Worm (Caenorhabditis elegans) whole organism, midembryonic: ENCODE data around the gene unc-6.
A peak's percentile ranks its signal among the peaks of the same experiment; 100 is the strongest.

Experiments used
- T22C8.4 ChIP-seq: fragments of 200-800 bp; sonication (Bioruptor generic); IDR thresholded peaks from 2 replicates; pipeline ENCODE4 v1.3.6; 2022; ENCODE audit warnings: missing genetic modification characterization, missing compliant biosample characterization
- cog-1 ChIP-seq: sonication (generic microtip); optimal IDR thresholded peaks from 2 replicates; lab custom pipeline; 2016; ENCODE audit warnings: missing genetic modification characterization, missing compliant biosample characterization
- flt-1 ChIP-seq: fragments of 200-800 bp; sonication (Bioruptor generic); IDR thresholded peaks from 2 replicates; pipeline ENCODE4 v1.3.6; 2022; ENCODE audit warnings: missing genetic modification characterization, missing compliant biosample characterization
- klf-2 ChIP-seq: fragments of 200-800 bp; sonication (Bioruptor generic); conservative IDR thresholded peaks from 2 replicates; pipeline ENCODE4 v1.3.6; 2022; ENCODE audit warnings: missing genetic modification reagents, missing genetic modification characterization, missing compliant biosample characterization
- med-1 ChIP-seq: sonication (generic microtip); optimal IDR thresholded peaks from 2 replicates; lab custom pipeline; 2017; ENCODE audit warnings: missing genetic modification characterization, mild to moderate bottlenecking, missing compliant biosample characterization, antibody characterized with exemption, missing genetic modification reagents; ENCODE audit not compliant: insufficient read depth
- ref-1 ChIP-seq: fragments of 200-800 bp; sonication (Bioruptor generic); conservative IDR thresholded peaks from 2 replicates; pipeline ENCODE4 v1.3.6; 2022; ENCODE audit warnings: missing genetic modification reagents, missing genetic modification characterization, missing compliant biosample characterization
- tab-1 ChIP-seq: fragments of 200-800 bp; sonication (Bioruptor generic); IDR thresholded peaks from 2 replicates; pipeline ENCODE4 v1.3.6; 2022; ENCODE audit warnings: missing genetic modification characterization, missing compliant biosample characterization
- ztf-23 ChIP-seq: fragments of 200-800 bp; sonication (Bioruptor generic); IDR thresholded peaks from 2 replicates; pipeline ENCODE4 v1.3.6; 2022; ENCODE audit warnings: missing genetic modification reagents, missing genetic modification characterization, missing compliant biosample characterization
- ztf-29 ChIP-seq: fragments of 200-800 bp; sonication (Bioruptor generic); IDR thresholded peaks from 2 replicates; pipeline ENCODE4 v1.3.6; 2022; ENCODE audit warnings: missing genetic modification reagents, missing genetic modification characterization, missing compliant biosample characterization

unc-6 gene

ce11 chrX:6888208-6888607 is 1.3 kb upstream of the unc-6 start:
- TF ChIP-seq ztf-23 (GFP tag; lab: Robert Waterston, UW) (no peak), cog-1 (no peak), klf-2 (no peak), ref-1 (GFP tag; lab: Robert Waterston, UW) (no peak), ztf-29 (GFP tag; lab: Robert Waterston, UW) (no peak), tab-1 (no peak), T22C8.4 (GFP tag; lab: Robert Waterston, UW) (no peak), med-1 (GFP tag; lab: Kevin White, UChicago) (no peak), flt-1 (GFP tag; lab: Robert Waterston, UW) (no peak)

ce11 chrX:6893074-6893473 is 3.6 kb downstream of the unc-6 start:
- TF ChIP-seq ref-1 (GFP tag; lab: Robert Waterston, UW) (no peak), flt-1 (GFP tag; lab: Robert Waterston, UW) (no peak), cog-1 (no peak), klf-2 (no peak), T22C8.4 (GFP tag; lab: Robert Waterston, UW) (no peak), ztf-29 (GFP tag; lab: Robert Waterston, UW) (no peak), tab-1 (no peak), ztf-23 (GFP tag; lab: Robert Waterston, UW) (no peak), med-1 (GFP tag; lab: Kevin White, UChicago) (no peak)

DNA sequence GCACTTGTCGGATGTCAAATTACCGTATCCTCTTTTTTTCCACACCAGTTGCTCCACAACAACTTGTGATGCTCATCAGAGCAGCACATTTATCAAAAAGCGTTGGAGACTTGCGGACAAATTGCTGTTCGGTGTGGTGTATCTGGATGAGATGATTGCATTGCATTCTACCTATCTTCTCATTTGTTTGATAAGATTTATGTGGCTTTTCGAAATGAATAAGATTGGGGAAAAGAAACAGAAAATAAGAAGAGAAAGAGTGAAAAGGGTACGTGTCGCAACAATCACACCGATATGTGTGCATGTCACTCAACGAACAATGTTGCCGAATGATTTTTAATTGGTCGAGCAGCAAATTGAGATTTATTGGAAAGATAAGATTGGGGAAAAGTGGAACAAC is 4.6 kb downstream of the unc-6 start:
- TF ChIP-seq tab-1 (no peak), ref-1 (GFP tag; lab: Robert Waterston, UW) (no peak), klf-2 (no peak), T22C8.4 (GFP tag; lab: Robert Waterston, UW) (no peak), cog-1 (no peak), ztf-23 (GFP tag; lab: Robert Waterston, UW) (no peak), ztf-29 (GFP tag; lab: Robert Waterston, UW) (no peak), flt-1 (GFP tag; lab: Robert Waterston, UW) (no peak), med-1 (GFP tag; lab: Kevin White, UChicago) (no peak)

DNA sequence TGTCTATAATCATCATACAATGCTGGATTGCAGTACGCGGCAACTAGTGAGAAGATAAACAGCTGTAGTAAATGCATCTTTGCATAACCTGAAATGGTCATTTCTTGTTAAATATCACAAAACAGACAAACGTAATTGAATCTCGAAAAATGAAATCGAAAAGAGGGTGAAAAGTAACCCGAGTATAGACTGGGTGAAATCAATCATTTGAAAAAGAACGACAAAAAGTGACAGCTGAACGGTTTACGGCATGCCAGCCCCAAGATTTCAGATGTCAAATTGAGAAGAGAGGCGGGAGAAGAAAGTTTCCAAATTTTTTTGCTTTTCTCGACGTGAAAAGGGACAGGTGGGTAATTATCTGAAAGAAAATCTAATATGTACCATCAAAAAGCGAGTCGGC is 10.4 kb downstream of the unc-6 start, which contains the start of gene F14B8.4:
Gene F14B8.4 (minus strand): TSS at position 101 of the 400 bp plus-strand sequence.
- TF ChIP-seq tab-1 = no peak
- no peak for TF ChIP-seq med-1 (GFP tag; lab: Kevin White, UChicago)
- TF ChIP-seq T22C8.4 (GFP tag; lab: Robert Waterston, UW) = no peak

DNA sequence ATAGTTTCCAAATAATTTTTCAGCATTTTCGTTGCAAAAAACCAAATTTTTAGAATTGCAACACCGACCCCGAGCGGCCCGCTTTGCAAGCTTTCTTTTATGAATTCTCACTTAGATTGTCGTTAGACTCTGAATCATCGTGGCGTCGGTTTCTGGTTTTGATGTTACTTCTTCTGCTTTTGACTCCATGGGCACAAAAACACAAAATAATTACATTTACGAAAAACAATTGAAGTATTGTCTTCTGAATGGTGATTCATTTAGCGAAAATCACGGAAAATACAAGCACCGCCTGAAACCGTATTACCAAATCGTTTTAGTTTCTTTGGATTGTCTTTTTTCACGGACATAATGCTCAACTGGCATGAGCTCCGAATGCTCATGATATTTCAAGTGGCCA is 11.6 kb downstream of the unc-6 start, which contains the start of gene pes-23:
Gene pes-23 (plus strand): TSS at position 301 of the 400 bp plus-strand sequence.
- TF ChIP-seq tab-1 (no peak), flt-1 (GFP tag; lab: Robert Waterston, UW) (no peak), cog-1 (no peak), ztf-23 (GFP tag; lab: Robert Waterston, UW) (no peak), med-1 (GFP tag; lab: Kevin White, UChicago) (no peak), T22C8.4 (GFP tag; lab: Robert Waterston, UW) (no peak)

- TF ChIP-seq T22C8.4 (GFP tag; lab: Robert Waterston, UW) (no peak; the same call in none of the 2 replicates), ztf-23 (GFP tag; lab: Robert Waterston, UW) (peak; percentile 90), ref-1 (GFP tag; lab: Robert Waterston, UW) (peak; percentile 66; the same call in 1 of the 2 replicates), cog-1 (peak; percentile 49), tab-1 (peak; percentile 82), ztf-29 (GFP tag; lab: Robert Waterston, UW) (no peak; the same call in 1 of the 2 replicates), klf-2 (peak; percentile 85), med-1 (GFP tag; lab: Kevin White, UChicago) (peak; percentile 19), flt-1 (GFP tag; lab: Robert Waterston, UW) (peak; percentile 90)
Observed at ce11 chrX:6902958-6903357, 13.5 kb downstream of the unc-6 start.

DNA sequence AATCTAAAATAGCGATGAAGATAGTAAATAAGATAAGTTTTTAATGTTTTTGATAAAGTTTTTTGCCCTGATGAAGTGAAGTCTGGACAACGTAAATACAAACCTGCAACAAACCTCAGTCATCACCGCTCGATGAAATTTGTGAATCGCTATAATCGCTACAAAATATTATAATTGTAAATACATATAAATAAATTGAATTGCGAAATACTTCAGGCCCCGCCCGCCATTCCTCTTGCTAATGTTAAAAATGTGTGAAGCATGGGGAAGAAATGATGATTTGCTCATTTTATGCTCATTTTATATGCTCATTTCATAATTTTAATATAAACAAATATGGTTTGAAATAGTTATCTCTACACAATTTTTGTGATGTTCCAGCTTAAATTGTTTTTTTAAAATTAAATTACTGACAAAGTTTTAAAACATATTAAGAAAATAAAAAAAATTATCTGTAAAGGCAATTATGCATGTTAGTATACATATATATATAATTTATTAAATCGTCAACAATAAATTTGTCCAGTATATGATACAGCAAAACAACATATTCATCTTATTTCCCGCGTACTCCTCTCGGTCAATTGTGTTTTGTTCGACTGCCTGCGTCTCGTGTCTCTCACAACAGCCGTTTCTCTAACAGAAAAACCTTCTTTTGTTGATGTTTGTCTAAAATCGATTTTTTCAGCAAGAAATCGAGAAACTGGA is 14.7 kb downstream of the unc-6 start, which contains the start of gene sid-5:
Gene sid-5 (plus strand): TSS at position 658 of the 708 bp plus-strand sequence.
- no peak for TF ChIP-seq klf-2
- no peak for TF ChIP-seq med-1 (GFP tag; lab: Kevin White, UChicago)
- no peak for TF ChIP-seq cog-1
- TF ChIP-seq ztf-29 (GFP tag; lab: Robert Waterston, UW) = no peak
- TF ChIP-seq flt-1 (GFP tag; lab: Robert Waterston, UW) = no peak
- no peak for TF ChIP-seq T22C8.4 (GFP tag; lab: Robert Waterston, UW)
- no peak for TF ChIP-seq ref-1 (GFP tag; lab: Robert Waterston, UW)
- no peak for TF ChIP-seq ztf-23 (GFP tag; lab: Robert Waterston, UW)
- TF ChIP-seq tab-1 = no peak

ce11 chrX:6905581-6905980 is 16.1 kb downstream of the unc-6 start:
- TF ChIP-seq ztf-23 (GFP tag; lab: Robert Waterston, UW) (no peak), med-1 (GFP tag; lab: Kevin White, UChicago) (no peak)

- TF ChIP-seq ztf-23 (GFP tag; lab: Robert Waterston, UW) (no peak), cog-1 (no peak), T22C8.4 (GFP tag; lab: Robert Waterston, UW) (no peak), ref-1 (GFP tag; lab: Robert Waterston, UW) (no peak), med-1 (GFP tag; lab: Kevin White, UChicago) (no peak), flt-1 (GFP tag; lab: Robert Waterston, UW) (no peak), tab-1 (no peak), klf-2 (no peak), ztf-29 (GFP tag; lab: Robert Waterston, UW) (no peak)
Observed at ce11 chrX:6913989-6914388, 24.5 kb downstream of the unc-6 start, which contains the start of gene nhx-4. Gene nhx-4, plus strand, starts transcription at chrX:6914289.

DNA sequence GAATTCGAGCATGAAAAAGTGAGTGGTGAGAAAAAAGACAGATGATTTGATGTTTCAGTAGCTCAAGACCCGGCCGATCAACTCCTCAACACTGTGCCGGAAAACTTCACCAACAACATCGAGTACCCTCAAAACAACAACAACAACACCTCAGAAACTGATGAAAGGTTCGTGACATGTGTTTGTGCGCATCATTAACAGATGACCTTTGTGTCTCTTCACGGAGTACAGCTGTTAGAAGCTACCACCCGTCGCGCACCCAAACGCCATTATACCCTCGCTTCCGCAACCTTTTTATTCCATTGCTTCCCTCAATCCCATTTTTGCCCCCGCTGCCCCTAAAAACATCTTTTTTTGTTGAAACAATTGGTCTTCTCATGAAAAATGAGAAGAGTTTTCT is 25.8 kb downstream of the unc-6 start:
- TF ChIP-seq ztf-23 (GFP tag; lab: Robert Waterston, UW) (no peak), ztf-29 (GFP tag; lab: Robert Waterston, UW) (no peak), T22C8.4 (GFP tag; lab: Robert Waterston, UW) (no peak), klf-2 (no peak), tab-1 (no peak), flt-1 (GFP tag; lab: Robert Waterston, UW) (no peak), med-1 (GFP tag; lab: Kevin White, UChicago) (no peak), ref-1 (GFP tag; lab: Robert Waterston, UW) (no peak), cog-1 (no peak)
